Fruit fly (Drosophila melanogaster) whole organism, wandering third instar larva: ENCODE data around the gene kek5.

Experiments
- Abd-B ChIP-seq: fragments of >200 bp; optimal IDR thresholded peaks from 2 replicates; lab custom pipeline; 2017; ENCODE audit warnings: missing biosample characterization, missing genetic modification characterization
- CG32264 ChIP-seq: fragments of 200-800 bp; sonication (Bioruptor generic); optimal IDR thresholded peaks from 2 replicates; lab custom pipeline; 2016; ENCODE audit warnings: missing biosample characterization, missing genetic modification characterization
- CG9705 ChIP-seq: fragments of 200-800 bp; sonication (Bioruptor generic); optimal IDR thresholded peaks from 2 replicates; lab custom pipeline; 2018; ENCODE audit warnings: missing biosample characterization, mild to moderate bottlenecking, missing genetic modification characterization
- CrebA ChIP-seq: fragments of 200-800 bp; sonication (Bioruptor generic); optimal IDR thresholded peaks from 2 replicates; lab custom pipeline; 2016; ENCODE audit warnings: missing biosample characterization, mild to moderate bottlenecking, missing genetic modification characterization, borderline replicate concordance
- Dfd ChIP-seq: fragments of >200 bp; optimal IDR thresholded peaks from 2 replicates; lab custom pipeline; 2017; ENCODE audit warnings: missing biosample characterization, missing genetic modification characterization
- Dif ChIP-seq: fragments of 200-275, 200-300 bp; sonication (Bioruptor generic); optimal IDR thresholded peaks from 2 replicates; lab custom pipeline; 2018; ENCODE audit warnings: missing biosample characterization, missing genetic modification characterization; ENCODE audit not compliant: partially characterized antibody
- GATAd ChIP-seq: sonication (Bioruptor generic); optimal IDR thresholded peaks from 2 replicates; lab custom pipeline; 2016; ENCODE audit warnings: missing biosample characterization, missing genetic modification characterization
- HLH106 ChIP-seq: fragments of 200-800 bp; optimal IDR thresholded peaks from 3 replicates; lab custom pipeline; 2019; ENCODE audit warnings: missing biosample characterization, mild to moderate bottlenecking, missing genetic modification characterization, moderate library complexity
- Hnf4 ChIP-seq: fragments of 200-800 bp; sonication (Bioruptor generic); optimal IDR thresholded peaks from 2 replicates; lab custom pipeline; 2016; ENCODE audit warnings: missing biosample characterization, mild to moderate bottlenecking, missing genetic modification characterization
- Hr78 ChIP-seq: fragments of >200 bp; optimal IDR thresholded peaks from 2 replicates; lab custom pipeline; 2017; ENCODE audit warnings: missing biosample characterization, missing genetic modification characterization
- Hr83 ChIP-seq: fragments of 200-300 bp; sonication (Bioruptor generic); optimal IDR thresholded peaks from 2 replicates; lab custom pipeline; 2016; ENCODE audit warnings: missing biosample characterization, mild to moderate bottlenecking, missing genetic modification characterization, moderate library complexity; ENCODE audit not compliant: poor library complexity, severe bottlenecking
- Jra ChIP-seq: sonication (Bioruptor generic); optimal IDR thresholded peaks from 2 replicates; lab custom pipeline; 2016; ENCODE audit warnings: missing biosample characterization, missing genetic modification characterization
- Mio ChIP-seq: sonication (Bioruptor generic); optimal IDR thresholded peaks from 2 replicates; lab custom pipeline; 2016; ENCODE audit warnings: missing biosample characterization, missing genetic modification characterization
- Myc ChIP-seq: fragments of >200 bp; optimal IDR thresholded peaks from 2 replicates; lab custom pipeline; 2017
- N ChIP-seq: fragments of >200 bp; optimal IDR thresholded peaks from 2 replicates; lab custom pipeline; 2018; ENCODE audit warnings: missing biosample characterization, missing external identifiers, missing genetic modification characterization
- OdsH ChIP-seq: fragments of 200-800 bp; sonication (Bioruptor generic); optimal IDR thresholded peaks from 2 replicates; lab custom pipeline; 2016; ENCODE audit warnings: missing biosample characterization, mild to moderate bottlenecking, missing genetic modification characterization
- Rel ChIP-seq, 2 experiments: fragments of 200-800 bp; sonication (Bioruptor generic) in 1 of 2; optimal IDR thresholded peaks; 2 replicates in 1 of 2; 3 replicates in 1 of 2; lab custom pipeline; 2016 to 2019; ENCODE audit warnings: mild to moderate bottlenecking in 2 of 2, missing biosample characterization in 2 of 2, missing genetic modification characterization in 2 of 2, moderate library complexity in 1 of 2
- Sp1 ChIP-seq: fragments of 200-800 bp; sonication (Bioruptor generic); optimal IDR thresholded peaks from 3 replicates; lab custom pipeline; 2019; ENCODE audit warnings: missing biosample characterization, mild to moderate bottlenecking, missing genetic modification characterization, moderate library complexity
- Vsx2 ChIP-seq: fragments of 200-300, 225-300 bp; sonication (Bioruptor generic); optimal IDR thresholded peaks from 2 replicates; lab custom pipeline; 2018; ENCODE audit warnings: missing biosample characterization, missing genetic modification characterization; ENCODE audit not compliant: partially characterized antibody
- br ChIP-seq: fragments of 200-800 bp; sonication (Bioruptor generic); optimal IDR thresholded peaks from 2 replicates; lab custom pipeline; 2016; ENCODE audit warnings: missing biosample characterization, missing genetic modification characterization
- brk ChIP-seq: fragments of 200-800 bp; sonication (Bioruptor generic); optimal IDR thresholded peaks from 2 replicates; lab custom pipeline; 2016; ENCODE audit warnings: missing biosample characterization, mild to moderate bottlenecking, missing genetic modification characterization
- dl ChIP-seq, 2 experiments: fragments of 175-275, 200-275 bp in 1 of 2; fragments of 200-275 bp in 1 of 2; sonication (Bioruptor generic); optimal IDR thresholded peaks; lab custom pipeline; 2018; ENCODE audit warnings: mild to moderate bottlenecking in 2 of 2, missing biosample characterization in 2 of 2, missing genetic modification characterization in 2 of 2, moderate library complexity in 2 of 2; ENCODE audit not compliant: partially characterized antibody in 2 of 2, insufficient read depth in 1 of 2
- dmrt93B ChIP-seq: fragments of 200-800 bp; sonication (Bioruptor generic); optimal IDR thresholded peaks from 2 replicates; lab custom pipeline; 2018; ENCODE audit warnings: missing biosample characterization, mild to moderate bottlenecking, missing genetic modification characterization
- dsf ChIP-seq: sonication (Bioruptor generic); optimal IDR thresholded peaks from 2 replicates; lab custom pipeline; 2016; ENCODE audit warnings: missing biosample characterization, missing genetic modification characterization, borderline replicate concordance
- ey ChIP-seq: fragments of 200-800 bp; sonication (Bioruptor generic); optimal IDR thresholded peaks from 2 replicates; lab custom pipeline; 2016; ENCODE audit warnings: missing biosample characterization, missing genetic modification characterization
- foxo ChIP-seq, 2 experiments: fragments of 200-800 bp; sonication (Bioruptor generic); optimal IDR thresholded peaks; 2 replicates in 1 of 2; 3 replicates in 1 of 2; lab custom pipeline; 2016 to 2017; ENCODE audit warnings: missing biosample characterization in 2 of 2, missing genetic modification characterization in 2 of 2
- fru ChIP-seq: fragments of 200-800 bp; sonication (Bioruptor generic); optimal IDR thresholded peaks from 3 replicates; lab custom pipeline; 2016; ENCODE audit warnings: missing biosample characterization, mild to moderate bottlenecking, missing genetic modification characterization
- h ChIP-seq: fragments of 200-800 bp; sonication (Bioruptor generic); optimal IDR thresholded peaks from 3 replicates; lab custom pipeline; 2016; ENCODE audit warnings: missing biosample characterization, mild to moderate bottlenecking, missing genetic modification characterization
- jim ChIP-seq: fragments of 175-275, 200-325 bp; sonication (Bioruptor generic); optimal IDR thresholded peaks from 2 replicates; lab custom pipeline; 2016; ENCODE audit warnings: missing biosample characterization, mild to moderate bottlenecking, missing genetic modification characterization
- lola ChIP-seq: fragments of >200 bp; optimal IDR thresholded peaks from 2 replicates; lab custom pipeline; 2017; ENCODE audit warnings: missing biosample characterization, missing genetic modification characterization
- pan ChIP-seq: fragments of >200 bp; optimal IDR thresholded peaks from 2 replicates; lab custom pipeline; 2017
- psq ChIP-seq: fragments of 200-800 bp; sonication (Bioruptor generic); optimal IDR thresholded peaks from 3 replicates; lab custom pipeline; 2017; ENCODE audit warnings: missing biosample characterization, mild to moderate bottlenecking, missing genetic modification characterization, moderate library complexity
- rgr ChIP-seq: fragments of 200-800 bp; sonication (Bioruptor generic); optimal IDR thresholded peaks from 3 replicates; lab custom pipeline; 2016; ENCODE audit warnings: missing biosample characterization, mild to moderate bottlenecking, missing genetic modification characterization
- sage ChIP-seq: fragments of 200-800 bp; sonication (Bioruptor generic); optimal IDR thresholded peaks from 2 replicates; lab custom pipeline; 2016; ENCODE audit warnings: missing biosample characterization, mild to moderate bottlenecking, missing genetic modification characterization
- sv ChIP-seq: fragments of 200-800 bp; sonication (Bioruptor generic); optimal IDR thresholded peaks from 3 replicates; lab custom pipeline; 2016; ENCODE audit warnings: missing biosample characterization, missing genetic modification characterization
- tai ChIP-seq: sonication (Bioruptor generic); optimal IDR thresholded peaks from 2 replicates; lab custom pipeline; 2016; ENCODE audit warnings: missing biosample characterization, missing genetic modification characterization
- usp ChIP-seq: fragments of >200 bp; optimal IDR thresholded peaks from 2 replicates; lab custom pipeline; 2017; ENCODE audit warnings: missing biosample characterization, missing genetic modification characterization
- woc ChIP-seq: sonication (Bioruptor generic); optimal IDR thresholded peaks from 2 replicates; lab custom pipeline; 2016; ENCODE audit warnings: missing biosample characterization, mild to moderate bottlenecking, missing genetic modification characterization

kek5 gene

DNA sequence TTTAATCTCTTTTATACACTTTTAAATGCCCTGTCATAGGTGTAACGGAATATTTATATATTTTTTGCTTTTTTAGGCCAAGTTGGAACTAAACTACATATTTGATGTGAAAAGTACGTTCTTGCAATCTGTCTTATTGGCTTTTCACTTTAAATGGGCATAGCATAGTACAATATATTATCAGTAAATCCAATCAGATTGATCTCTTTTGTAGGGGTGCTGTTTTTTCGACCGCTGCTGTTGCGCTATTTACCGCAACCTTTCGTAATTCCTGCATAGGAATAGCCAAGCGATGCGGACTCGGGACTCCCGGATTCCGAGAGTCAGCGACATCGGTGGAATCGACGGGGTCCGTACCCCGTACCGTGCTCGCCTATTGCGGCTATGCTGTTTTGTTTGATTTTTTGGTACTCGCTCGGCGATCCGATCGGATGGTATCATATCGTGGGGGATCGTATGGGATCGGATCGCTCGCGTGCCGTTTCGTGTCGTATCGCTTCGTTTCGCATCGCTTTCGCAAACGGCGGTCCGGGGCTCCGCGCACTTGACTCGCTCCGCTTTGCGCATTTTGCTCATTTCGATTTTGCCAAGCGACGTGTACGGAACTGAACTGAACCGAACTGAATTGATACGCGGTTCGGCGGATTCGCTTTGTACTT is 144.9 kb downstream of the kek5 start:
- no peak for TF ChIP-seq Hr83 (GFP tag; lab: Kevin White, UChicago)
- TF ChIP-seq HLH106: no peak
- no peak for TF ChIP-seq CrebA (GFP tag; lab: Kevin White, UChicago)
- peak in 1 of 2 experiments; percentile 38 for TF ChIP-seq dl (GFP tag; optimal IDR thresholded peaks at IDR 0.05; lab: Kevin White, UChicago; ENCODE audit: insufficient read depth in 1 of 2, partially characterized antibody in 2 of 2)
- TF ChIP-seq Hr78 (GFP tag; lab: Kevin White, UChicago): no peak
- no peak for TF ChIP-seq Abd-B
- no peak for TF ChIP-seq Myc (lab: Kevin White, UChicago)
- TF ChIP-seq brk (GFP tag; lab: Kevin White, UChicago): no peak
- no peak for TF ChIP-seq N
- TF ChIP-seq Mio: no peak
- TF ChIP-seq jim (GFP tag; lab: Kevin White, UChicago): peak; percentile 51
- TF ChIP-seq tai (GFP tag; lab: Kevin White, UChicago): no peak
- TF ChIP-seq Sp1: peak; percentile 33
- TF ChIP-seq h (GFP tag; lab: Kevin White, UChicago): peak; percentile 98
- no peak for TF ChIP-seq dsf (GFP tag; lab: Kevin White, UChicago)
- TF ChIP-seq Dif (GFP tag; lab: Kevin White, UChicago): peak; percentile 14
- TF ChIP-seq Jra (GFP tag; lab: Kevin White, UChicago): no peak
- TF ChIP-seq foxo (GFP tag; optimal IDR thresholded peaks at IDR 0.05; lab: Kevin White, UChicago): peak in 1 of 2 experiments; percentile 23
- TF ChIP-seq fru (GFP tag; lab: Kevin White, UChicago): no peak
- TF ChIP-seq br (GFP tag; lab: Kevin White, UChicago): peak; percentile 41
- TF ChIP-seq GATAd: no peak
- no peak for TF ChIP-seq CG9705
- TF ChIP-seq ey: no peak
- no peak for TF ChIP-seq Hnf4 (GFP tag; lab: Kevin White, UChicago)
- TF ChIP-seq usp (GFP tag; lab: Kevin White, UChicago): no peak
- peak; percentile 57 for TF ChIP-seq rgr (GFP tag; lab: Kevin White, UChicago)
- TF ChIP-seq lola: no peak
- TF ChIP-seq CG32264 (GFP tag; lab: Kevin White, UChicago): no peak
- TF ChIP-seq sv: no peak
- no peak for TF ChIP-seq dmrt93B (GFP tag; lab: Kevin White, UChicago)
- no peak for TF ChIP-seq pan (lab: Kevin White, UChicago)
- TF ChIP-seq Vsx2: no peak
- no peak for TF ChIP-seq psq (GFP tag; lab: Kevin White, UChicago)
- TF ChIP-seq Rel (GFP tag; optimal IDR thresholded peaks at IDR 0.05; lab: Kevin White, UChicago): no peak
- TF ChIP-seq Rel (tag; optimal IDR thresholded peaks at IDR 0.05; lab: Kevin White, UChicago): peak; percentile 96
- TF ChIP-seq woc (GFP tag; lab: Kevin White, UChicago): peak; percentile 2
- TF ChIP-seq sage: no peak
- TF ChIP-seq Dfd: no peak
- TF ChIP-seq OdsH: no peak

DNA sequence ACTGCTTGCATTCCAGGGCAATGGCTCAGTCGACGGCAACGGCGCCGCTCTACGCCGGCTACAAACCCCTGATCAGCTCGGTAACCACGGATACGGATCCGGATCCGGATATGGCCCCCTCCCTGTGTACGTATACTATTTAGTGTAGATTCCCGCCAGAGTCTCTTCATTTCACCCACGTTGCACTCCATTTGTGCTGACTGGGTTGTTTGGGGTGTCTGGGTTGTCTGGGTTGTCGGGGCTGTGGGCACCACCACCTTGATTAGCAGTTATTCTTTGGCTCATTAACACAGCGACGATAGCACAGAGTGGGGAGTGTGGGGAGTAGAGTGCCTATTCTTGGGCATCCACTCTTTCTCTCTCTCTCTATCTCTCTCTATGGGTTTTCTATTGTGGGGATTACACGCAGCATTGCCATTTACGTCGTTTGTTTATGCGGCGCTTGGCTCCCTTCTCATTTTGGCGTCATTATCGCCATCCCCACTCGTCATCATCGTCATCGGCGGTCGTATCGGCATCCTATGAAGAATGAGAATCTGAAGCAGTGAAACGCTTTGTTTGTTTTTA is 145.9 kb downstream of the kek5 start:
- TF ChIP-seq dl (GFP tag; optimal IDR thresholded peaks at IDR 0.05; lab: Kevin White, UChicago; ENCODE audit: insufficient read depth in 1 of 2, partially characterized antibody in 2 of 2) (no peak), Rel (GFP tag; optimal IDR thresholded peaks at IDR 0.05; lab: Kevin White, UChicago) (no peak), Rel (tag; optimal IDR thresholded peaks at IDR 0.05; lab: Kevin White, UChicago) (peak; percentile 56)

DNA sequence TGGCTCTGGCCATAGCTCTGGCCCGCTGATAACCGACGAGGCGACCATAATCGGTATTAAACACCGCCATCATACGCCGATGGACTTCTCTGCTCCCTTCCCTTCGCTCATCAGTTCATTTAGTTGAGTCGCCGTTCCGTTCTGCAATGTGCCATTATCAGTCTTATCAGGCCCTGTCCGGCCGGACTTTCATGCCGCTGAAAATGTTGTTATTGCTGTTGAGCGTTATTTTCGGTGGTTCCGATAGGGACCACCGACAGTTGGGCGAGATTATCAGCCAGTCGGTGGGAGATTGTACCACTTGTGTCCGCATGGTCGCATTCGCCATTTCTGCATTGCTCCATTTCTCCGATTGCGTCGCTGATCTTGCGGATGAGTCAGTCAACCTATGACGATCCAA is 148.3 kb downstream of the kek5 start:
- TF ChIP-seq psq (GFP tag; lab: Kevin White, UChicago) (no peak), Rel (GFP tag; optimal IDR thresholded peaks at IDR 0.05; lab: Kevin White, UChicago) (no peak), Rel (tag; optimal IDR thresholded peaks at IDR 0.05; lab: Kevin White, UChicago) (peak; percentile 86), br (GFP tag; lab: Kevin White, UChicago) (peak; percentile 3), jim (GFP tag; lab: Kevin White, UChicago) (no peak), Dif (GFP tag; lab: Kevin White, UChicago) (no peak), brk (GFP tag; lab: Kevin White, UChicago) (no peak), h (GFP tag; lab: Kevin White, UChicago) (peak; percentile 41), Hnf4 (GFP tag; lab: Kevin White, UChicago) (no peak), dmrt93B (GFP tag; lab: Kevin White, UChicago) (no peak), CrebA (GFP tag; lab: Kevin White, UChicago) (no peak), dl (GFP tag; optimal IDR thresholded peaks at IDR 0.05; lab: Kevin White, UChicago; ENCODE audit: insufficient read depth in 1 of 2, partially characterized antibody in 2 of 2) (no peak), foxo (GFP tag; optimal IDR thresholded peaks at IDR 0.05; lab: Kevin White, UChicago) (no peak), Mio (no peak), Hr78 (GFP tag; lab: Kevin White, UChicago) (no peak)
